Fruit fly (Drosophila melanogaster): ENCODE measurements around the gene CG4297.

- no peak for TF ChIP-seq ttk (optimal IDR thresholded peaks at IDR 0.05)
- no peak for TF ChIP-seq h (optimal IDR thresholded peaks at IDR 0.05)
- TF ChIP-seq psq (optimal IDR thresholded peaks at IDR 0.05) = no peak
- no peak for TF ChIP-seq insv (optimal IDR thresholded peaks at IDR 0.05)
Observed at dm6 chr2L:431629-431984, 40.4 kb downstream of the CG4297 start.
